Fruit fly (Drosophila melanogaster) whole organism, wandering third instar larva: ENCODE results near the gene ctrip.

Experiments used
- Abd-B ChIP-seq: fragments of >200 bp; optimal IDR thresholded peaks from 2 replicates; lab custom pipeline; 2017; ENCODE audit warnings: missing biosample characterization, missing genetic modification characterization
- Hr78 ChIP-seq: fragments of >200 bp; optimal IDR thresholded peaks from 2 replicates; lab custom pipeline; 2017; ENCODE audit warnings: missing biosample characterization, missing genetic modification characterization
- N ChIP-seq: fragments of >200 bp; optimal IDR thresholded peaks from 2 replicates; lab custom pipeline; 2018; ENCODE audit warnings: missing biosample characterization, missing external identifiers, missing genetic modification characterization
- Rel ChIP-seq, 2 experiments: fragments of 200-800 bp; sonication (Bioruptor generic) in 1 of 2; optimal IDR thresholded peaks; 2 replicates in 1 of 2; 3 replicates in 1 of 2; lab custom pipeline; 2016 to 2019; ENCODE audit warnings: mild to moderate bottlenecking in 2 of 2, missing biosample characterization in 2 of 2, missing genetic modification characterization in 2 of 2, moderate library complexity in 1 of 2
- dl ChIP-seq, 2 experiments: fragments of 175-275, 200-275 bp in 1 of 2; fragments of 200-275 bp in 1 of 2; sonication (Bioruptor generic); optimal IDR thresholded peaks; lab custom pipeline; 2018; ENCODE audit warnings: mild to moderate bottlenecking in 2 of 2, missing biosample characterization in 2 of 2, missing genetic modification characterization in 2 of 2, moderate library complexity in 2 of 2; ENCODE audit not compliant: partially characterized antibody in 2 of 2, insufficient read depth in 1 of 2
- fru ChIP-seq: fragments of 200-800 bp; sonication (Bioruptor generic); optimal IDR thresholded peaks from 3 replicates; lab custom pipeline; 2016; ENCODE audit warnings: missing biosample characterization, mild to moderate bottlenecking, missing genetic modification characterization
- h ChIP-seq: fragments of 200-800 bp; sonication (Bioruptor generic); optimal IDR thresholded peaks from 3 replicates; lab custom pipeline; 2016; ENCODE audit warnings: missing biosample characterization, mild to moderate bottlenecking, missing genetic modification characterization

- TF ChIP-seq h (GFP tag; lab: Kevin White, UChicago) (no peak), Hr78 (GFP tag; lab: Kevin White, UChicago) (no peak), Abd-B (GFP tag; lab: Kevin White, UChicago) (no peak), dl (GFP tag; optimal IDR thresholded peaks at IDR 0.05; lab: Kevin White, UChicago; ENCODE audit: insufficient read depth in 1 of 2, partially characterized antibody in 2 of 2) (no peak), fru (GFP tag; lab: Kevin White, UChicago) (no peak), N (GFP tag; lab: Kevin White, UChicago) (no peak), Rel (GFP tag; optimal IDR thresholded peaks at IDR 0.05; lab: Kevin White, UChicago) (no peak), Rel (tag; optimal IDR thresholded peaks at IDR 0.05; lab: Kevin White, UChicago) (no peak)
These were observed 36.9 kb downstream of the ctrip start, which contains the start of gene CG44088 for dm6 chr3R:4774953-4775352.
